Fruit fly (Drosophila melanogaster): ENCODE results near the gene CG3061.

The CG3061 gene

DNA sequence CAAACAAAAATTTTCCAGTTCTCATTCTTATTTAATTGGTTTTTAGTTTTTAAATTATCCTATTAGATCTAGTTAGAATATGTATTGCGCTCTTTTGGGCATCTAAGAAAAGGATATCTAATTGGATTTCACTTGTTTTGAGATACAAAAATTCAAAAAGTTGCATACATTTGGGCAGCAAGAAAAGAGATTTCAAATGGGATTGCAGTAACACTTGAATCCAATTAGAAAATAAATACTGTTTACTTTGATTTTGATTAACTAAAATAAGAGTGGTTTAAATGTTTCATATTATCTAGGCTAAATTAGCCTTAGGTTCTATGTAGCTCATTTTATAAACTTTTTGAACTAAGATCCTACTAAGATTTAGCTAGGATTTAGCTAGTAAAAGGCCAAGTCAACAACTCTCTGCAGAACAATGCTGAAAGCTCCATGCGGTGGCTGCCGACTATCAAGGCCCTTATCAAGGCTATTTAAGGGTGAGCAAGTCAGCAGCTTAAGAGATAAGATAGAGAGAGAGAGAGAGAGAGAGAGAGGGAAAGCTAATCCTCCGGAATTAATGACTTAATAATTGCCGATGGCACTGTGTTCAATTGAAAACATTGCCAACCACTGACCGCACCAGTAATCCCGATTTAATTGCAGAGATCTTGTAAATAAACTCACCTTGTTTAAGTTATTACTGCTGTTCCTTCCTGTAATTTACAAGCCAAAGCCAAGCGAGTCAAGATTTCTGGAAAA lies 5.8 kb upstream of the CG3061 start (continued):
- TF ChIP-seq CG11504 (tag; optimal IDR thresholded peaks at IDR 0.05) (peak; percentile 18), mirr (GFP tag; optimal IDR thresholded peaks at IDR 0.05) (peak; percentile 31)

DNA sequence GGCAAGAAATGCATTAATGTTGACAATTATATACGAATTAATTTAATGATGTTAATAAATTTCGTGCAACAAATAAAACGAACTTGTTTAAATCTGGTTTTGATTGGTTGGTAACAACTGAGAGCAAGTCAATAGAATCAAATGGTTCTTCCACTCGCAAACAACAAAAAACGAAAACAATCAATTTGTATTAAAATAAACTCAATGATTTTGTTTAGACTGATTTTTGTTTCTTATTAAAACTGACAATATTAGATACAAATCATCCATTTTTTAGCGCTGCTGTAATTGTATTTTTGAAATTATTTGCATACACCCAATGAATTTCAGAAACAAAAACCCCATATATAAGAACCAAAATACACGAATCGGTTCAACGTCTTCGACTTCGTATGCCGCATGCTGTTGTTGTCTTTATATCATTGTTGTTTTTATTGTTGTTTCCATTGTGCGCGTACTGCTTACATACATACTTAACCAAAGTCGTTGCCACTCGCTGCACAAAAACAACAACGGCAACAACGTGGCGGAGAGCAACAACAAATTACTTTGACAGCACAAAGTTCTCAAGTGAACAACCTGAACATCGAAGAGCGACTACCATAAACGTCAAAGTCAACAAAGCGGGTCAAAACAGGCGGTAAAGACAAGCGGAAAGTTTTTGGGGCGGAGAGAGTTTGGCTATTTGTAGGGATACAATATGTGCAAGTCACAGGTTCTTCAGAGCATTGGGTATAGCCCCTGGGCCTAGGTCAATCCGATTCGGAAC lies 5.0 kb upstream of the CG3061 start:
- TF ChIP-seq sens (GFP tag) (peak; percentile 62), CG17568 (GFP tag; optimal IDR thresholded peaks at IDR 0.05) (peak; percentile 20), Ets97D (GFP tag; optimal IDR thresholded peaks at IDR 0.05) (no peak), bbx (GFP tag; IDR thresholded peaks at IDR 0.05; ENCODE audit: partially characterized antibody) (no peak), CG6791 (GFP tag; IDR thresholded peaks at IDR 0.05; ENCODE audit: partially characterized antibody) (no peak), CG16779 (GFP tag; IDR thresholded peaks at IDR 0.05) (0 out of 2 replicates have a peak, but pooled peaks have one; percentile 7), tll (GFP tag; optimal IDR thresholded peaks at IDR 0.05) (peak in 1 of 2 experiments; percentile 2), Awh (GFP tag; IDR thresholded peaks at IDR 0.05) (peak; percentile 30; the same call in 1 of the 2 replicates), chinmo (GFP tag; IDR thresholded peaks at IDR 0.05; ENCODE audit: partially characterized antibody) (0 out of 4 replicates have a peak, but pooled peaks have one; percentile 32), CG2199 (GFP tag; IDR thresholded peaks at IDR 0.05) (0 out of 3 replicates have a peak, but pooled peaks have one; percentile 39), Hr78 (GFP tag; optimal IDR thresholded peaks at IDR 0.05) (peak in 1 of 2 experiments; percentile 34), so (GFP tag; IDR thresholded peaks at IDR 0.05) (0 out of 3 replicates have a peak, but pooled peaks have one; percentile 14), CG11696 (GFP tag; IDR thresholded peaks at IDR 0.05) (no peak; the same call in 1 of the 2 replicates), Deaf1 (tag; optimal IDR thresholded peaks at IDR 0.05) (peak; percentile 2), CG4360 (GFP tag; IDR thresholded peaks at IDR 0.05) (peak; percentile 73)

DNA sequence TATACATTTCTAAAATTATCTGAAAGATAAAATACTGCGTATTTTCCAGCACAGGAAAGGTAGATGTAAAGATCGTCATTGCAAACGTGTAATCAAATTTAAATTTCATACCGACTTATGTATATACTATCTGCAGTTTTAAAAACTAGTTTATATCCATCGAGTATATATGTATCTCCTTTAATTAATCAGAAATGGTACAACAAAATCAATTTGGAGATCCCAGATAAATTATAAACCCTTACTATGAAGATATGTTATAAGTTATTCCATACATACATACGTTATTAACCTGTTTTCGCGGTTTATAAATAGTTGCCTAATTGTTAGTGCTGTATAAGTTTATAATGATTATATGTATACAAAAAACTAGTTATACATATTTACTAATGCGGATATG lies 4.0 kb upstream of the CG3061 start:
- TF ChIP-seq Ssrp (tag; optimal IDR thresholded peaks at IDR 0.05), result no peak
- TF ChIP-seq gem (tag; optimal IDR thresholded peaks at IDR 0.05), result peak; percentile 7
- TF ChIP-seq Dfd (GFP tag; optimal IDR thresholded peaks at IDR 0.05), result peak in 1 of 2 experiments; percentile 55
- TF ChIP-seq CG1233 (GFP tag; optimal IDR thresholded peaks at IDR 0.05), result no peak
- no peak for TF ChIP-seq CG13894 (tag; optimal IDR thresholded peaks at IDR 0.05)
- TF ChIP-seq D19A (tag; optimal IDR thresholded peaks at IDR 0.05), result peak; percentile 70
- TF ChIP-seq H15 (GFP tag; IDR thresholded peaks at IDR 0.05), result no peak
- TF ChIP-seq tll (GFP tag; optimal IDR thresholded peaks at IDR 0.05), result no peak
- no peak for TF ChIP-seq Rfx (GFP tag; IDR thresholded peaks at IDR 0.05)
- TF ChIP-seq CG13287 (GFP tag; IDR thresholded peaks at IDR 0.05; ENCODE audit: partially characterized antibody), result no peak
- TF ChIP-seq Blimp-1 (GFP tag; optimal IDR thresholded peaks at IDR 0.05), result no peak
- TF ChIP-seq Mrtf (GFP tag; IDR thresholded peaks at IDR 0.05), result no peak
- TF ChIP-seq caup (GFP tag; optimal IDR thresholded peaks at IDR 0.05; ENCODE audit: severe bottlenecking), result no peak
- TF ChIP-seq CG12769 (tag; optimal IDR thresholded peaks at IDR 0.05), result peak; percentile 12

dm6 chr3R:14028873-14029369 lies 3.2 kb upstream of the CG3061 start, which contains the start of gene Cyp6d5:
Cyp6d5 (plus strand) TSS chr3R:14029228.
- TF ChIP-seq CG6272 (GFP tag; IDR thresholded peaks at IDR 0.05) (no peak), CG7963 (GFP tag; IDR thresholded peaks at IDR 0.05; ENCODE audit: partially characterized antibody) (no peak), zen2 (GFP tag; IDR thresholded peaks at IDR 0.05; ENCODE audit: partially characterized antibody) (no peak), CG3163 (GFP tag; optimal IDR thresholded peaks at IDR 0.05) (no peak), her (GFP tag; optimal IDR thresholded peaks at IDR 0.05) (no peak), CG17359 (tag; optimal IDR thresholded peaks at IDR 0.05) (no peak), CG15269 (tag; optimal IDR thresholded peaks at IDR 0.05) (no peak), HmgZ (tag; optimal IDR thresholded peaks at IDR 0.05) (peak; percentile 35), NC2β (GFP tag; optimal IDR thresholded peaks at IDR 0.05) (peak; percentile 15), kah (GFP tag; optimal IDR thresholded peaks at IDR 0.05) (no peak), Sox100B (GFP tag; optimal IDR thresholded peaks at IDR 0.05) (no peak), CG1832 (GFP tag; optimal IDR thresholded peaks at IDR 0.05) (no peak), CG15479 (GFP tag; optimal IDR thresholded peaks at IDR 0.05) (peak; percentile 77)
